Fruit fly (Drosophila melanogaster) whole organism, embryonic: Measurements from ENCODE around the gene wds.

Experiments
- Adf1 ChIP-seq: fragments of 200-800 bp; sonication (Bioruptor generic); IDR thresholded peaks from 2 replicates; pipeline ENCODE4 v1.3.6; 2022; ENCODE audit warnings: missing biosample characterization, missing genetic modification characterization
- BEAF-32 ChIP-seq: fragments of 200-800 bp; sonication (Bioruptor generic); optimal IDR thresholded peaks from 3 replicates; lab custom pipeline; 2017; ENCODE audit warnings: missing biosample characterization, missing genetic modification characterization, mild to moderate bottlenecking, moderate library complexity, missing genetic modification reagents
- CG10267 ChIP-seq: fragments of 200-800 bp; sonication (Bioruptor generic); optimal IDR thresholded peaks from 2 replicates; lab custom pipeline; 2018; ENCODE audit warnings: missing biosample characterization, mild to moderate bottlenecking, missing genetic modification characterization, moderate library complexity
- CG10565 ChIP-seq: fragments of 200-800 bp; sonication (Bioruptor generic); optimal IDR thresholded peaks from 3 replicates; lab custom pipeline; 2016; ENCODE audit warnings: missing biosample characterization, mild to moderate bottlenecking, missing genetic modification characterization
- CG11695 ChIP-seq: fragments of 200-800 bp; sonication (Bioruptor generic); IDR thresholded peaks from 3 replicates; pipeline ENCODE4 v1.3.6; 2022; ENCODE audit warnings: missing biosample characterization, missing genetic modification characterization
- CG11696 ChIP-seq: fragments of 200-800 bp; sonication (Bioruptor generic); IDR thresholded peaks from 2 replicates; pipeline ENCODE4 v1.3.6; 2022; ENCODE audit warnings: missing biosample characterization, missing genetic modification characterization
- CG12219 ChIP-seq: fragments of 200-800 bp; sonication (Bioruptor generic); optimal IDR thresholded peaks from 3 replicates; lab custom pipeline; 2018; ENCODE audit warnings: missing biosample characterization, mild to moderate bottlenecking, missing genetic modification characterization
- CG13287 ChIP-seq: fragments of 200-800 bp; sonication (Bioruptor generic); IDR thresholded peaks from 2 replicates; pipeline ENCODE4 v1.3.6; 2022; ENCODE audit warnings: missing biosample characterization, missing genetic modification characterization; ENCODE audit not compliant: partially characterized antibody
- CG18011 ChIP-seq: fragments of 200-800 bp; sonication (Bioruptor generic); optimal IDR thresholded peaks from 2 replicates; lab custom pipeline; 2017; ENCODE audit warnings: missing biosample characterization, missing genetic modification characterization, mild to moderate bottlenecking, moderate library complexity, missing genotype
- CG2116 ChIP-seq: fragments of 200-800 bp; sonication (Bioruptor generic); optimal IDR thresholded peaks from 3 replicates; lab custom pipeline; 2018; ENCODE audit warnings: missing biosample characterization, mild to moderate bottlenecking, missing genetic modification characterization
- CG3281 ChIP-seq: fragments of 200-800 bp; sonication (Bioruptor generic); optimal IDR thresholded peaks from 3 replicates; lab custom pipeline; 2017; ENCODE audit warnings: missing biosample characterization, mild to moderate bottlenecking, missing genetic modification characterization
- CG33557 ChIP-seq: fragments of 200-800 bp; sonication (Bioruptor generic); optimal IDR thresholded peaks from 2 replicates; lab custom pipeline; 2019; ENCODE audit warnings: missing biosample characterization, mild to moderate bottlenecking, missing genetic modification characterization, moderate library complexity
- CG3847 ChIP-seq: fragments of 200-800 bp; sonication (Bioruptor generic); IDR thresholded peaks from 2 replicates; pipeline ENCODE4 v1.3.6; 2022; ENCODE audit warnings: missing biosample characterization, missing genetic modification characterization
- CG4404 ChIP-seq: fragments of 200-800 bp; sonication (Bioruptor generic); IDR thresholded peaks from 2 replicates; pipeline ENCODE4 v1.3.6; 2022; ENCODE audit warnings: missing biosample characterization, missing genetic modification characterization
- CG6254 ChIP-seq: fragments of 200-800 bp; sonication (Bioruptor generic); optimal IDR thresholded peaks from 3 replicates; lab custom pipeline; 2017; ENCODE audit warnings: mild to moderate bottlenecking, missing biosample characterization, missing genetic modification reagents, missing genetic modification characterization
- Dref ChIP-seq: fragments of 200-800 bp; sonication (Bioruptor generic); IDR thresholded peaks from 2 replicates; pipeline ENCODE4 v1.3.6; 2022; ENCODE audit warnings: missing biosample characterization, missing genetic modification characterization
- HmgD ChIP-seq: fragments of 200-800 bp; sonication (Bioruptor generic); optimal IDR thresholded peaks from 3 replicates; lab custom pipeline; 2016; ENCODE audit warnings: missing biosample characterization, missing genetic modification characterization
- Hr51 ChIP-seq, 2 experiments: fragments of 200-800 bp; sonication (Bioruptor generic); optimal IDR thresholded peaks; 2 replicates in 1 of 2; 3 replicates in 1 of 2; lab custom pipeline; 2016 to 2018; ENCODE audit warnings: missing biosample characterization in 2 of 2, missing genetic modification characterization in 2 of 2, mild to moderate bottlenecking in 1 of 2, moderate library complexity in 1 of 2
- Jarid2 ChIP-seq: fragments of 200-800 bp; sonication (Bioruptor generic); optimal IDR thresholded peaks from 3 replicates; lab custom pipeline; 2017; ENCODE audit warnings: mild to moderate bottlenecking, missing biosample characterization, missing genetic modification reagents, missing genetic modification characterization
- Med ChIP-seq: fragments of 200-800 bp; sonication (Bioruptor generic); peaks from one replicate; lab custom pipeline; 2016; ENCODE audit warnings: missing biosample characterization, missing genetic modification characterization, mild to moderate bottlenecking, inconsistent platforms, moderate library complexity
- Myb ChIP-seq: fragments of 200-800 bp; sonication (Bioruptor generic); optimal IDR thresholded peaks from 2 replicates; lab custom pipeline; 2016; ENCODE audit warnings: missing biosample characterization, missing genetic modification characterization
- Pdp1 ChIP-seq, 2 experiments: fragments of 200-800 bp; sonication (Bioruptor generic); optimal IDR thresholded peaks; 3 replicates each; lab custom pipeline; 2016; ENCODE audit warnings: missing biosample characterization in 2 of 2, missing genetic modification characterization in 2 of 2, mild to moderate bottlenecking in 1 of 2, moderate library complexity in 1 of 2
- Ravus ChIP-seq: fragments of 200-800 bp; sonication (Bioruptor generic); IDR thresholded peaks from 2 replicates; pipeline ENCODE4 v1.3.6; 2022; ENCODE audit warnings: missing biosample characterization, missing genetic modification characterization
- Rfx ChIP-seq: fragments of 200-800 bp; sonication (Bioruptor generic); IDR thresholded peaks from 2 replicates; pipeline ENCODE4 v1.3.6; 2022; ENCODE audit warnings: missing biosample characterization, missing genetic modification characterization
- Trl ChIP-seq, 3 experiments: fragments of >200 bp in 2 of 3; fragments of 200-800 bp in 1 of 3; sonication (Bioruptor generic) in 1 of 3; optimal IDR thresholded peaks; 2 replicates in 1 of 3; 3 replicates in 2 of 3; lab custom pipeline; 2016 to 2017; ENCODE audit warnings: missing biosample characterization in 1 of 3, missing genetic modification characterization in 1 of 3
- ac ChIP-seq: fragments of 200-800 bp; sonication (Bioruptor generic); optimal IDR thresholded peaks from 3 replicates; lab custom pipeline; 2017; ENCODE audit warnings: missing biosample characterization, mild to moderate bottlenecking, missing genetic modification characterization
- cg ChIP-seq: fragments of 200-800 bp; sonication (Bioruptor generic); optimal IDR thresholded peaks from 3 replicates; lab custom pipeline; 2019; ENCODE audit warnings: missing biosample characterization, mild to moderate bottlenecking, missing genetic modification characterization, moderate library complexity
- cwo ChIP-seq: fragments of 200-800 bp; sonication (Bioruptor generic); optimal IDR thresholded peaks from 3 replicates; lab custom pipeline; 2017; ENCODE audit warnings: missing biosample characterization, missing genetic modification characterization, mild to moderate bottlenecking, moderate library complexity, missing genetic modification reagents
- dmrt99B ChIP-seq: fragments of 200-800 bp; sonication (Bioruptor generic); optimal IDR thresholded peaks from 2 replicates; lab custom pipeline; 2018; ENCODE audit warnings: missing biosample characterization, mild to moderate bottlenecking, missing genetic modification characterization, moderate library complexity
- gro ChIP-seq: fragments of 200-800 bp; sonication (Bioruptor generic); optimal IDR thresholded peaks from 2 replicates; lab custom pipeline; 2016; ENCODE audit warnings: missing biosample characterization, missing genetic modification characterization
- lov ChIP-seq, 2 experiments: fragments of 200-800 bp in 1 of 2; fragments of >200 bp in 1 of 2; sonication (Bioruptor generic) in 1 of 2; IDR thresholded peaks in 1 of 2; optimal IDR thresholded peaks in 1 of 2; 2 replicates in 1 of 2; 3 replicates in 1 of 2; pipeline versions ENCODE4 v1.3.6 to Lab custom; 2017 to 2022; ENCODE audit warnings: missing biosample characterization in 1 of 2, missing genetic modification characterization in 1 of 2
- nerfin-1 ChIP-seq: fragments of 200-800 bp; sonication (Bioruptor generic); optimal IDR thresholded peaks from 3 replicates; lab custom pipeline; 2019; ENCODE audit warnings: missing biosample characterization, mild to moderate bottlenecking, missing genetic modification characterization, moderate library complexity
- pzg ChIP-seq: fragments of 200-800 bp; sonication (Bioruptor generic); optimal IDR thresholded peaks from 3 replicates; lab custom pipeline; 2018; ENCODE audit warnings: missing biosample characterization, mild to moderate bottlenecking, missing genetic modification characterization, moderate library complexity
- scrt ChIP-seq: fragments of 200-800 bp; sonication (Bioruptor generic); optimal IDR thresholded peaks from 2 replicates; lab custom pipeline; 2018; ENCODE audit warnings: missing biosample characterization, mild to moderate bottlenecking, missing genetic modification characterization, moderate library complexity
- sens ChIP-seq: fragments of 200-800 bp; sonication (Bioruptor generic); peaks from one replicate; lab custom pipeline; 2016; ENCODE audit warnings: missing biosample characterization, missing genetic modification characterization
- sob ChIP-seq: fragments of 200-800 bp; sonication (Bioruptor generic); IDR thresholded peaks from 2 replicates; pipeline ENCODE4 v1.3.6; 2022; ENCODE audit warnings: missing biosample characterization, missing genetic modification characterization
- stwl ChIP-seq: fragments of 200-800 bp; sonication (Bioruptor generic); optimal IDR thresholded peaks from 3 replicates; lab custom pipeline; 2018; ENCODE audit warnings: missing biosample characterization, mild to moderate bottlenecking, missing genetic modification characterization, moderate library complexity
- ttk ChIP-seq: fragments of 200-800 bp; sonication (Bioruptor generic); IDR thresholded peaks from 2 replicates; pipeline ENCODE4 v2.1.2; 2022; ENCODE audit warnings: missing biosample characterization, missing genetic modification characterization

Gene wds

DNA sequence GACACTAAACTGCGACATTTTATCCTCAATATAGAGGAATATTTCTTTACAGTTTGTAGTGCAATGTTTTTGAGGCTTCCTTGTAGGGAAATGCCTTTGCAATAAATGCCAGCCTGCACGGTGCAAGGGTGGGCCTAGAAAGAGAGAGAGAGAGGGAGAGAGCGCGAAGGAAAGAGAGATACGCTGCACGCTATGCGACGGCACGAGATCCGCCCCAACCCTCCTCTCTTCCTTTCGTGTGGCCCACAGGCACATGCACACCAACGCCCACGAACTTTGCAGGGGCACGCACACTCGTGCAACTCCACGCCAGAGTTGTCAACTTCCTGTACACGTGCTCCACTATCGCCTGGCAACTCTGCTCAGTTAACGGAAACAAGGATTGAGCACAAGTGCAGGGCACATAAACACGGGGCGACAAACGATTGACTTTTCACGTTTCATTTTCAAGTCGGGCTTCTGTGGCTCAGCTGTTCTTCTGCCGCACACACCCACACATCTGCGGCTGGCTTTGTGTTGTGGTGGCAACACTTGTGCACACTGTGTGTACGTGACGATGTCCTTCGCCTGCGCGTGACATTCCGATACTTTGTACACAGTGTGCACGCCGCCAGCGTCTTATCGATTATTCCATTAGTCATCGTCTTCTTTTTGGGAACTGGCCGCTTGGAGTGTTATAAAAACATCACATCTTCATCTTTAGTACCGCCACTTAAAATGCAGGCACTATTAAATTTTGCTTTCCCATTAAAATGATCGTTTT lies 50.4 kb downstream of the wds start (continued):
- no peak for TF ChIP-seq CG11696 (GFP tag; lab: Robert Waterston, UW)
- no peak for TF ChIP-seq CG3847 (GFP tag; lab: Robert Waterston, UW)
- no peak for TF ChIP-seq Jarid2 (GFP tag; lab: Kevin White, UChicago)
- peak; percentile 61 for TF ChIP-seq BEAF-32
- TF ChIP-seq CG13287 (GFP tag; lab: Robert Waterston, UW), result peak; percentile 28; the same call in 1 of the 2 replicates
- TF ChIP-seq lov (optimal IDR thresholded peaks at IDR 0.05; lab: Kevin White, UChicago), result no peak
- no peak for TF ChIP-seq lov (GFP tag; IDR thresholded peaks at IDR 0.05; lab: Robert Waterston, UW)
- TF ChIP-seq CG10565 (GFP tag; lab: Kevin White, UChicago), result no peak
- TF ChIP-seq ac, result no peak
- peak; percentile 19 for TF ChIP-seq pzg (GFP tag; lab: Kevin White, UChicago)
- TF ChIP-seq Myb (GFP tag; lab: Kevin White, UChicago), result no peak
- TF ChIP-seq sob (GFP tag; lab: Robert Waterston, UW), result 0 out of 2 replicates have a peak, but pooled peaks have one; percentile 10
- no peak for TF ChIP-seq CG33557 (GFP tag; lab: Kevin White, UChicago)
- no peak for TF ChIP-seq ttk
- TF ChIP-seq CG12219 (GFP tag; lab: Kevin White, UChicago), result no peak
- TF ChIP-seq Hr51 (GFP tag; optimal IDR thresholded peaks at IDR 0.05; lab: Kevin White, UChicago), result peak in 1 of 2 experiments; percentile 6
- TF ChIP-seq CG3281 (GFP tag; lab: Kevin White, UChicago), result no peak
- peak; percentile 39 for TF ChIP-seq stwl (tag; lab: Kevin White, UChicago)
- peak; percentile 51 for TF ChIP-seq nerfin-1 (tag; lab: Kevin White, UChicago)

DNA sequence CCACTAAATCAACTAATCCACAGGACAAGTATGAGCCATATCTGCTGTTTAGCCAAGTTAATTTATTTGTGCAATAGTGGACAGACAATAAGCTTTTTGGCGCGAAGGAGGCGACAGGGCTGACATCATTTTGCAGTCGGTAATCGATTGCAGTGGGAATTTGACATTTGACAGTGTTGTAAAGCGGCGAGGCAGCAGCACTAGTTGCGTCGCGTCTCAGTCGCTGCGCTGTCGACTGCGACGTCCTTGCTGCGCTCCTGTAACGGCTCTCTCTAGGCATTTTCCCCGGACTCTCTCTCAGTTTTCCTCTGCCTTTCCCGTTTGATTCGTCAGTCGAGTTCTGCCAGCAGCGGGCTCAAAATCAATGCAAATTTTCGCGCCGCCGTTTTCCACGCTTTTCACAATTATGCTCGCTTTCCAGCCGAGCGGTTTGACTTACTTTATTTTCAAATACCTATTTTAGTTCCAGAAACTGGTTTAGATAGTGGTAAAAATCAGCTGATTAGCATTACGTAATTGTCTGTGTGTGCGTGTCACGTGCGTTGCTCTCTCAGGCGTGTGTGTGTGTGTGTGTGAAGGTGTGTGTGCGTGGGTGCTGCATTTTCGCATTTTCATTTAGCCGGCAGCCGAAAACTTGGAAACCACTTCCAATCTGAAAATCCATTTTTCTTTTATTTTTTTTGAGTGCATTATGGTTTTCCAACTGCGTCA lies 51.2 kb downstream of the wds start:
- TF ChIP-seq CG11695 (GFP tag; lab: Robert Waterston, UW) (no peak), sens (peak; percentile 42), Rfx (GFP tag; lab: Robert Waterston, UW) (0 out of 2 replicates have a peak, but pooled peaks have one; percentile 6), Pdp1 (GFP tag; optimal IDR thresholded peaks at IDR 0.05; lab: Kevin White, UChicago) (peak in 1 of 2 experiments; percentile 77), CG6254 (GFP tag; lab: Kevin White, UChicago) (no peak), CG2116 (GFP tag; lab: Kevin White, UChicago) (peak; percentile 65), Ravus (GFP tag; lab: Robert Waterston, UW) (no peak), Dref (GFP tag; lab: Robert Waterston, UW) (peak; percentile 41; the same call in 1 of the 2 replicates), scrt (GFP tag; lab: Kevin White, UChicago) (peak; percentile 79), Trl (optimal IDR thresholded peaks at IDR 0.05; lab: Kevin White, UChicago) (peak; percentile 19 to 45), Trl (GFP tag; optimal IDR thresholded peaks at IDR 0.05; lab: Kevin White, UChicago) (no peak), dmrt99B (tag; lab: Kevin White, UChicago) (no peak), cg (GFP tag; lab: Kevin White, UChicago) (peak; percentile 53), HmgD (no peak), gro (GFP tag; lab: Kevin White, UChicago) (no peak), CG4404 (GFP tag; lab: Robert Waterston, UW) (no peak), Adf1 (peak; percentile 90), CG10267 (tag; lab: Kevin White, UChicago) (peak; percentile 23), cwo (GFP tag; lab: Kevin White, UChicago) (peak; percentile 2), CG18011 (GFP tag; lab: Kevin White, UChicago) (no peak), Med (GFP tag; lab: Kevin White, UChicago) (peak; percentile 6), stwl (tag; lab: Kevin White, UChicago) (peak; percentile 7)
